Fruit fly (Drosophila melanogaster) whole organism, embryonic: Measurements from ENCODE around the gene CG4949.

Source experiments
- CG12659 ChIP-seq: fragments of 200-800 bp; sonication (Bioruptor generic); optimal IDR thresholded peaks from 3 replicates; lab custom pipeline; 2017; ENCODE audit warnings: mild to moderate bottlenecking, missing biosample characterization, missing genetic modification reagents, missing genetic modification characterization
- CG13424 ChIP-seq: fragments of 200-800 bp; sonication (Bioruptor generic); optimal IDR thresholded peaks from 2 replicates; lab custom pipeline; 2019; ENCODE audit warnings: missing biosample characterization, mild to moderate bottlenecking, missing genetic modification characterization, moderate library complexity
- CG14965 ChIP-seq: fragments of 200-800 bp; sonication (Bioruptor generic); optimal IDR thresholded peaks from 2 replicates; lab custom pipeline; 2016; ENCODE audit warnings: missing biosample characterization, missing genetic modification characterization, borderline replicate concordance
- CG15011 ChIP-seq: fragments of 200-800 bp; sonication (Bioruptor generic); optimal IDR thresholded peaks from 3 replicates; lab custom pipeline; 2018; ENCODE audit warnings: missing biosample characterization, mild to moderate bottlenecking, missing genetic modification characterization
- CG3281 ChIP-seq: fragments of 200-800 bp; sonication (Bioruptor generic); optimal IDR thresholded peaks from 3 replicates; lab custom pipeline; 2017; ENCODE audit warnings: missing biosample characterization, mild to moderate bottlenecking, missing genetic modification characterization
- CG34224 ChIP-seq: fragments of 200-800 bp; sonication (Bioruptor generic); IDR thresholded peaks from 3 replicates; pipeline ENCODE4 v1.3.6; 2022; ENCODE audit warnings: missing biosample characterization, missing genetic modification characterization; ENCODE audit not compliant: partially characterized antibody
- CG34376 ChIP-seq: fragments of 200-800 bp; sonication (Bioruptor generic); optimal IDR thresholded peaks from 2 replicates; lab custom pipeline; 2018; ENCODE audit warnings: missing biosample characterization, mild to moderate bottlenecking, missing genetic modification characterization
- CG6683 ChIP-seq: fragments of 200-800 bp; sonication (Bioruptor generic); optimal IDR thresholded peaks from 2 replicates; lab custom pipeline; 2017; ENCODE audit warnings: missing biosample characterization, mild to moderate bottlenecking, missing genetic modification characterization, missing genetic modification reagents
- CG7928 ChIP-seq: fragments of 200-800 bp; sonication (Bioruptor generic); optimal IDR thresholded peaks from 2 replicates; lab custom pipeline; 2017; ENCODE audit warnings: missing biosample characterization, mild to moderate bottlenecking, missing genetic modification characterization
- CG8281 ChIP-seq: fragments of 200-800 bp; sonication (Bioruptor generic); optimal IDR thresholded peaks from 2 replicates; lab custom pipeline; 2018; ENCODE audit warnings: missing biosample characterization, mild to moderate bottlenecking, missing genetic modification characterization, moderate library complexity
- CG8359 ChIP-seq: fragments of 200-800 bp; sonication (Bioruptor generic); optimal IDR thresholded peaks from 2 replicates; lab custom pipeline; 2017; ENCODE audit warnings: missing biosample characterization, mild to moderate bottlenecking, missing genetic modification characterization, borderline replicate concordance
- CG8944 ChIP-seq: fragments of 200-800 bp; sonication (Bioruptor generic); optimal IDR thresholded peaks from 3 replicates; lab custom pipeline; 2016; ENCODE audit warnings: missing biosample characterization, missing genetic modification characterization
- CG9932 ChIP-seq: fragments of 200-800 bp; sonication (Bioruptor generic); IDR thresholded peaks from 2 replicates; pipeline ENCODE4 v1.3.6; 2022; ENCODE audit warnings: missing biosample characterization, missing genetic modification characterization
- CTCF ChIP-seq: fragments of 200-800 bp; sonication (Bioruptor generic); optimal IDR thresholded peaks from 2 replicates; lab custom pipeline; 2017; ENCODE audit warnings: missing biosample characterization, mild to moderate bottlenecking, missing genetic modification characterization, moderate library complexity
- Eip74EF ChIP-seq, 2 experiments: fragments of 200-800 bp in 1 of 2; fragments of >200 bp in 1 of 2; sonication (Bioruptor generic) in 1 of 2; optimal IDR thresholded peaks; 2 replicates each; lab custom pipeline; 2017 to 2019; ENCODE audit warnings: missing biosample characterization in 2 of 2, missing genetic modification characterization in 2 of 2, mild to moderate bottlenecking in 1 of 2, moderate library complexity in 1 of 2
- H15 ChIP-seq: fragments of 200-800 bp; sonication (Bioruptor generic); IDR thresholded peaks from 3 replicates; pipeline ENCODE4 v1.3.6; 2022; ENCODE audit warnings: missing biosample characterization, missing genetic modification characterization
- HLHmδ ChIP-seq: fragments of 200-800 bp; sonication (Bioruptor generic); optimal IDR thresholded peaks from 2 replicates; lab custom pipeline; 2018; ENCODE audit warnings: missing biosample characterization, mild to moderate bottlenecking, missing genetic modification characterization, moderate library complexity
- Med ChIP-seq: fragments of 200-800 bp; sonication (Bioruptor generic); peaks from one replicate; lab custom pipeline; 2016; ENCODE audit warnings: missing biosample characterization, missing genetic modification characterization, mild to moderate bottlenecking, inconsistent platforms, moderate library complexity
- Meics ChIP-seq: fragments of 200-800 bp; sonication (Bioruptor generic); optimal IDR thresholded peaks from 2 replicates; lab custom pipeline; 2017; ENCODE audit warnings: missing biosample characterization, mild to moderate bottlenecking, missing genetic modification characterization
- NFAT ChIP-seq: fragments of 200-800 bp; sonication (Bioruptor generic); IDR thresholded peaks from 2 replicates; pipeline ENCODE4 v1.3.6; 2022; ENCODE audit warnings: missing biosample characterization, missing genetic modification characterization
- Scr ChIP-seq: fragments of 200-800 bp; sonication (Bioruptor generic); IDR thresholded peaks from 2 replicates; pipeline ENCODE4 v1.3.6; 2022; ENCODE audit warnings: missing biosample characterization, missing genetic modification characterization; ENCODE audit not compliant: partially characterized antibody
- Sox102F ChIP-seq: fragments of 200-800 bp; sonication (Bioruptor generic); optimal IDR thresholded peaks from 2 replicates; lab custom pipeline; 2018; ENCODE audit warnings: missing biosample characterization, mild to moderate bottlenecking, missing genetic modification characterization, moderate library complexity
- Spps ChIP-seq: fragments of 200-800 bp; sonication (Bioruptor generic); optimal IDR thresholded peaks from 2 replicates; lab custom pipeline; 2018; ENCODE audit warnings: missing biosample characterization, mild to moderate bottlenecking, missing genetic modification characterization
- Sry-β ChIP-seq: fragments of 200-800 bp; sonication (Bioruptor generic); optimal IDR thresholded peaks from 2 replicates; lab custom pipeline; 2018; ENCODE audit warnings: missing biosample characterization, mild to moderate bottlenecking, missing genetic modification characterization, moderate library complexity
- az2 ChIP-seq: fragments of 200-800 bp; sonication (Bioruptor generic); optimal IDR thresholded peaks from 3 replicates; lab custom pipeline; 2016; ENCODE audit warnings: missing biosample characterization, missing genetic modification characterization
- cwo ChIP-seq: fragments of 200-800 bp; sonication (Bioruptor generic); optimal IDR thresholded peaks from 3 replicates; lab custom pipeline; 2017; ENCODE audit warnings: missing biosample characterization, missing genetic modification characterization, mild to moderate bottlenecking, moderate library complexity, missing genetic modification reagents
- da ChIP-seq: fragments of 200-800 bp; sonication (Bioruptor generic); optimal IDR thresholded peaks from 2 replicates; lab custom pipeline; 2016; ENCODE audit warnings: missing biosample characterization, missing genetic modification characterization
- dan ChIP-seq: fragments of 200-800 bp; sonication (Bioruptor generic); IDR thresholded peaks from 2 replicates; pipeline ENCODE4 v1.3.6; 2022; ENCODE audit warnings: missing biosample characterization, missing genetic modification characterization
- fd96Cb ChIP-seq: fragments of 200-800 bp; sonication (Bioruptor generic); optimal IDR thresholded peaks from 2 replicates; lab custom pipeline; 2018; ENCODE audit warnings: missing biosample characterization, mild to moderate bottlenecking, missing genetic modification characterization, moderate library complexity
- gcm2 ChIP-seq: fragments of 200-800 bp; sonication (Bioruptor generic); optimal IDR thresholded peaks from 2 replicates; lab custom pipeline; 2016; ENCODE audit warnings: missing biosample characterization, missing genetic modification characterization
- inv ChIP-seq: fragments of 200-800 bp; sonication (Bioruptor generic); IDR thresholded peaks from 2 replicates; pipeline ENCODE4 v1.3.6; 2022; ENCODE audit warnings: missing biosample characterization, missing genetic modification characterization; ENCODE audit not compliant: partially characterized antibody
- kah ChIP-seq: fragments of 200-800 bp; sonication (Bioruptor generic); optimal IDR thresholded peaks from 2 replicates; lab custom pipeline; 2018; ENCODE audit warnings: missing biosample characterization, mild to moderate bottlenecking, missing genetic modification characterization
- klu ChIP-seq: fragments of 200-800 bp; sonication (Bioruptor generic); IDR thresholded peaks from 2 replicates; pipeline ENCODE4 v1.3.6; 2022; ENCODE audit warnings: missing biosample characterization, missing genetic modification characterization
- lmd ChIP-seq: fragments of 200-800 bp; sonication (Bioruptor generic); IDR thresholded peaks from 2 replicates; pipeline ENCODE4 v1.3.6; 2022; ENCODE audit warnings: missing biosample characterization, missing genetic modification characterization
- lov ChIP-seq, 2 experiments: fragments of 200-800 bp in 1 of 2; fragments of >200 bp in 1 of 2; sonication (Bioruptor generic) in 1 of 2; IDR thresholded peaks in 1 of 2; optimal IDR thresholded peaks in 1 of 2; 2 replicates in 1 of 2; 3 replicates in 1 of 2; pipeline versions ENCODE4 v1.3.6 to Lab custom; 2017 to 2022; ENCODE audit warnings: missing biosample characterization in 1 of 2, missing genetic modification characterization in 1 of 2
- psq ChIP-seq: fragments of 200-800 bp; sonication (Bioruptor generic); optimal IDR thresholded peaks from 2 replicates; lab custom pipeline; 2017; ENCODE audit warnings: missing biosample characterization, missing genetic modification characterization
- row ChIP-seq: fragments of 200-800 bp; sonication (Bioruptor generic); IDR thresholded peaks from 3 replicates; pipeline ENCODE4 v1.3.6; 2022; ENCODE audit warnings: missing biosample characterization, missing genetic modification characterization
- sd ChIP-seq: fragments of 200-800 bp; sonication (Bioruptor generic); optimal IDR thresholded peaks from 3 replicates; lab custom pipeline; 2018; ENCODE audit warnings: missing biosample characterization, mild to moderate bottlenecking, missing genetic modification characterization, moderate library complexity
- sens-2 ChIP-seq: fragments of 200-800 bp; sonication (Bioruptor generic); IDR thresholded peaks from 2 replicates; pipeline ENCODE4 v1.3.6; 2022; ENCODE audit warnings: missing biosample characterization, missing genetic modification characterization
- sima ChIP-seq: fragments of 200-800 bp; sonication (Bioruptor generic); optimal IDR thresholded peaks from 2 replicates; lab custom pipeline; 2016; ENCODE audit warnings: missing biosample characterization, missing genetic modification characterization
- sisA ChIP-seq: fragments of 200-800 bp; sonication (Bioruptor generic); IDR thresholded peaks from 2 replicates; pipeline ENCODE4 v1.3.6; 2022; ENCODE audit warnings: missing biosample characterization, missing genetic modification characterization
- so ChIP-seq: fragments of 200-800 bp; sonication (Bioruptor generic); IDR thresholded peaks from 3 replicates; pipeline ENCODE4 v1.3.6; 2022; ENCODE audit warnings: missing biosample characterization, missing genetic modification characterization
- stc ChIP-seq: fragments of 200-800 bp; sonication (Bioruptor generic); IDR thresholded peaks from 2 replicates; pipeline ENCODE4 v1.3.6; 2022; ENCODE audit warnings: missing biosample characterization, missing genetic modification characterization
- tll ChIP-seq, 2 experiments: fragments of 200-800 bp in 1 of 2; fragments of >200 bp in 1 of 2; sonication (Bioruptor generic) in 1 of 2; optimal IDR thresholded peaks; 2 replicates each; lab custom pipeline; 2017 to 2019; ENCODE audit warnings: missing biosample characterization in 2 of 2, missing genetic modification characterization in 2 of 2, mild to moderate bottlenecking in 1 of 2, moderate library complexity in 1 of 2
- trem ChIP-seq: fragments of 200-800 bp; optimal IDR thresholded peaks from 3 replicates; lab custom pipeline; 2019; ENCODE audit warnings: missing biosample characterization, mild to moderate bottlenecking, missing genetic modification characterization, moderate library complexity
- zen2 ChIP-seq: fragments of 200-800 bp; sonication (Bioruptor generic); IDR thresholded peaks from 3 replicates; pipeline ENCODE4 v1.3.6; 2022; ENCODE audit warnings: missing biosample characterization, missing genetic modification characterization; ENCODE audit not compliant: partially characterized antibody
- zfh1 ChIP-seq: fragments of 200-800 bp; sonication (Bioruptor generic); IDR thresholded peaks from 3 replicates; pipeline ENCODE4 v1.3.6; 2022; ENCODE audit warnings: missing biosample characterization, missing genetic modification characterization

The CG4949 gene

dm6 chrX:17125017-17125821, 46.6 kb downstream of the CG4949 start (continued):
- TF ChIP-seq lov (optimal IDR thresholded peaks at IDR 0.05; lab: Kevin White, UChicago) (no peak), lov (GFP tag; IDR thresholded peaks at IDR 0.05; lab: Robert Waterston, UW) (no peak), gcm2 (GFP tag; lab: Kevin White, UChicago) (no peak), da (GFP tag; lab: Kevin White, UChicago) (no peak), tll (GFP tag; optimal IDR thresholded peaks at IDR 0.05; lab: Kevin White, UChicago) (peak in 1 of 2 experiments; percentile 13), CG13424 (tag; lab: Kevin White, UChicago) (peak; percentile 81), Sox102F (GFP tag; lab: Kevin White, UChicago) (peak; percentile 64), NFAT (GFP tag; lab: Robert Waterston, UW) (peak; percentile 16; the same call in 1 of the 2 replicates), so (GFP tag; lab: Robert Waterston, UW) (peak; percentile 65), CG12659 (GFP tag; lab: Kevin White, UChicago) (peak; percentile 59), CG8359 (GFP tag; lab: Kevin White, UChicago) (no peak), CG34376 (peak; percentile 85), CG15011 (peak; percentile 27), dan (no peak), row (GFP tag; lab: Robert Waterston, UW) (peak; percentile 95), CG9932 (GFP tag; lab: Robert Waterston, UW) (peak; percentile 63), psq (GFP tag; lab: Kevin White, UChicago) (no peak), sd (peak; percentile 86), CG6683 (GFP tag; lab: Kevin White, UChicago) (peak; percentile 50), Med (GFP tag; lab: Kevin White, UChicago) (peak; percentile 83), cwo (GFP tag; lab: Kevin White, UChicago) (peak; percentile 78), Sry-β (GFP tag; lab: Kevin White, UChicago) (peak; percentile 52), sima (GFP tag; lab: Kevin White, UChicago) (no peak), Spps (tag; lab: Kevin White, UChicago) (peak; percentile 18), H15 (GFP tag; lab: Robert Waterston, UW) (0 out of 3 replicates have a peak, but pooled peaks have one; percentile 30), sens-2 (GFP tag; lab: Robert Waterston, UW) (0 out of 2 replicates have a peak, but pooled peaks have one; percentile 40), HLHmδ (GFP tag; lab: Kevin White, UChicago) (peak; percentile 57), CG8281 (tag; lab: Kevin White, UChicago) (no peak), CG3281 (GFP tag; lab: Kevin White, UChicago) (peak; percentile 85), trem (tag; lab: Kevin White, UChicago) (peak; percentile 47), CG34224 (peak; percentile 91), stc (peak; percentile 85), zen2 (GFP tag; lab: Robert Waterston, UW) (no peak; the same call in 2 of the 3 replicates), CTCF (GFP tag; lab: Kevin White, UChicago) (no peak), kah (peak; percentile 62), Meics (GFP tag; lab: Kevin White, UChicago) (peak; percentile 81), CG8944 (peak; percentile 18), Scr (peak; percentile 94), CG14965 (GFP tag; lab: Kevin White, UChicago) (no peak), Eip74EF (GFP tag; optimal IDR thresholded peaks at IDR 0.05; lab: Kevin White, UChicago) (peak in 1 of 2 experiments; percentile 70), zfh1 (GFP tag; lab: Robert Waterston, UW) (peak; percentile 65; the same call in 2 of the 3 replicates), klu (no peak), fd96Cb (tag; lab: Kevin White, UChicago) (peak; percentile 56), lmd (peak; percentile 80), CG7928 (GFP tag; lab: Kevin White, UChicago) (peak; percentile 3), sisA (GFP tag; lab: Robert Waterston, UW) (peak; percentile 55), az2 (GFP tag; lab: Kevin White, UChicago) (peak; percentile 32), inv (peak; percentile 81)
